ENCODE assay signal across 4 fruit fly cellular contexts in genomic region chr3L:17621451-17621946, dm6.
A peak's percentile ranks its signal among the peaks of the same experiment; 100 is the strongest.
TF ChIP-seq lines count a peak whose summit lies in the region.

Vps60 (minus strand) TSS chr3L:17621625.
anchor (plus strand) TSS chr3L:17621824.

TF ChIP-seq in whole organism, adult, 20 proteins besides CTCF, POLR2A, EP300 and RAD21 (continued from another document):
- peak; percentile 73 for TF ChIP-seq CG14711 (tag; optimal IDR thresholded peaks at IDR 0.05; lab: Kevin White, UChicago)
- TF ChIP-seq pad (GFP tag; optimal IDR thresholded peaks at IDR 0.05; lab: Kevin White, UChicago): peak; percentile 75

TF ChIP-seq in whole organism, embryonic, 481 proteins besides CTCF, POLR2A, EP300 and RAD21 (continued from another document and continues in another):
- TF ChIP-seq pho (GFP tag; optimal IDR thresholded peaks at IDR 0.05; lab: Kevin White, UChicago): peak; percentile 65
- peak; percentile 58 for TF ChIP-seq CG4617 (GFP tag; optimal IDR thresholded peaks at IDR 0.05; lab: Kevin White, UChicago; ENCODE audit: borderline replicate concordance)
- TF ChIP-seq Lpt (GFP tag; optimal IDR thresholded peaks at IDR 0.05; lab: Kevin White, UChicago): no peak
- peak; percentile 97 for TF ChIP-seq trem (tag; optimal IDR thresholded peaks at IDR 0.05; lab: Kevin White, UChicago)
- no peak for TF ChIP-seq wek (GFP tag; optimal IDR thresholded peaks at IDR 0.05; lab: Kevin White, UChicago)
- TF ChIP-seq bbx (GFP tag; IDR thresholded peaks at IDR 0.05; lab: Robert Waterston, UW; ENCODE audit: partially characterized antibody): no peak
- no peak for TF ChIP-seq CG11560 (tag; IDR thresholded peaks at IDR 0.05; lab: Robert Waterston, UW)
- no peak for TF ChIP-seq ranshi (GFP tag; IDR thresholded peaks at IDR 0.05; lab: Robert Waterston, UW)
- no peak for TF ChIP-seq Hr39 (optimal IDR thresholded peaks at IDR 0.05; lab: Kevin White, UChicago)
- peak; percentile 20 for TF ChIP-seq CG9437 (GFP tag; optimal IDR thresholded peaks at IDR 0.05; lab: Kevin White, UChicago)
- no peak for TF ChIP-seq Rx (GFP tag; IDR thresholded peaks at IDR 0.05; lab: Robert Waterston, UW)
- no peak for TF ChIP-seq CG7963 (GFP tag; IDR thresholded peaks at IDR 0.05; lab: Robert Waterston, UW; ENCODE audit: partially characterized antibody)
- no peak for TF ChIP-seq CG32532 (GFP tag; IDR thresholded peaks at IDR 0.05; lab: Robert Waterston, UW)
- peak; percentile 44 for TF ChIP-seq zen (tag; optimal IDR thresholded peaks at IDR 0.05; lab: Kevin White, UChicago)
- TF ChIP-seq ERR (GFP tag; optimal IDR thresholded peaks at IDR 0.05; lab: Kevin White, UChicago): peak; percentile 80
- TF ChIP-seq org-1 (GFP tag; optimal IDR thresholded peaks at IDR 0.05; lab: Kevin White, UChicago): no peak
- TF ChIP-seq corto (GFP tag; optimal IDR thresholded peaks at IDR 0.05; lab: Kevin White, UChicago): no peak
- peak; percentile 33 for TF ChIP-seq Mad (GFP tag; optimal IDR thresholded peaks at IDR 0.05; lab: Kevin White, UChicago)
- TF ChIP-seq mirr (GFP tag; optimal IDR thresholded peaks at IDR 0.05; lab: Kevin White, UChicago): no peak
- TF ChIP-seq cwo (GFP tag; optimal IDR thresholded peaks at IDR 0.05; lab: Kevin White, UChicago): no peak
- TF ChIP-seq dpn (GFP tag; optimal IDR thresholded peaks at IDR 0.05; lab: Kevin White, UChicago): peak; percentile 66 to 76
- TF ChIP-seq pb (GFP tag; optimal IDR thresholded peaks at IDR 0.05; lab: Kevin White, UChicago): no peak
- peak; percentile 61 for TF ChIP-seq CG3995 (GFP tag; optimal IDR thresholded peaks at IDR 0.05; lab: Kevin White, UChicago)
- peak; percentile 14 for TF ChIP-seq bcd (GFP tag; optimal IDR thresholded peaks at IDR 0.05; lab: Kevin White, UChicago)
- TF ChIP-seq HLH54F (GFP tag; optimal IDR thresholded peaks at IDR 0.05; lab: Kevin White, UChicago): peak; percentile 72
- peak; percentile 22 for TF ChIP-seq Sox102F (GFP tag; optimal IDR thresholded peaks at IDR 0.05; lab: Kevin White, UChicago)
- no peak for TF ChIP-seq H15 (GFP tag; IDR thresholded peaks at IDR 0.05; lab: Robert Waterston, UW)
- no peak for TF ChIP-seq CG16813 (GFP tag; IDR thresholded peaks at IDR 0.05; lab: Robert Waterston, UW; ENCODE audit: partially characterized antibody)
- no peak for TF ChIP-seq CG3407 (GFP tag; optimal IDR thresholded peaks at IDR 0.05; lab: Kevin White, UChicago)
- peak; percentile 16 for TF ChIP-seq Hand (GFP tag; optimal IDR thresholded peaks at IDR 0.05; lab: Kevin White, UChicago)
- peak; percentile 49 for TF ChIP-seq CG17186 (GFP tag; optimal IDR thresholded peaks at IDR 0.05; lab: Kevin White, UChicago)
- TF ChIP-seq CG5180 (GFP tag; optimal IDR thresholded peaks at IDR 0.05; lab: Kevin White, UChicago): no peak
- TF ChIP-seq Dref (GFP tag; IDR thresholded peaks at IDR 0.05; lab: Robert Waterston, UW): no peak
- TF ChIP-seq CG8765 (GFP tag; IDR thresholded peaks at IDR 0.05; lab: Robert Waterston, UW): no peak
- TF ChIP-seq pnt (GFP tag; optimal IDR thresholded peaks at IDR 0.05; lab: Kevin White, UChicago): peak; percentile 35
- TF ChIP-seq HmgZ (tag; optimal IDR thresholded peaks at IDR 0.05; lab: Kevin White, UChicago): peak; percentile 77
- peak in 1 of 2 experiments; percentile 1 for TF ChIP-seq bsh (GFP tag; optimal IDR thresholded peaks at IDR 0.05; lab: Kevin White, UChicago)
- peak; percentile 70 for TF ChIP-seq CG1792 (GFP tag; optimal IDR thresholded peaks at IDR 0.05; lab: Kevin White, UChicago)
- no peak for TF ChIP-seq B-H1 (GFP tag; IDR thresholded peaks at IDR 0.05; lab: Robert Waterston, UW)
- no peak; the same call in 1 of the 2 replicates for TF ChIP-seq lmd (GFP tag; IDR thresholded peaks at IDR 0.05; lab: Robert Waterston, UW)
- peak; percentile 65 for TF ChIP-seq repo (GFP tag; optimal IDR thresholded peaks at IDR 0.05; lab: Kevin White, UChicago)
- TF ChIP-seq wdn (GFP tag; IDR thresholded peaks at IDR 0.05; lab: Robert Waterston, UW): no peak
- TF ChIP-seq Lhr (GFP tag; optimal IDR thresholded peaks at IDR 0.05; lab: Kevin White, UChicago): peak; percentile 74
- TF ChIP-seq CG10565 (GFP tag; optimal IDR thresholded peaks at IDR 0.05; lab: Kevin White, UChicago): no peak

TF ChIP-seq in whole organism, prepupa, 60 proteins besides CTCF, POLR2A, EP300 and RAD21 (continued from another document):
- peak; percentile 58 for TF ChIP-seq Hr39 (GFP tag; optimal IDR thresholded peaks at IDR 0.05; lab: Kevin White, UChicago)
- TF ChIP-seq eg (GFP tag; IDR thresholded peaks at IDR 0.05; lab: Robert Waterston, UW): no peak
- no peak for TF ChIP-seq CG15336 (GFP tag; IDR thresholded peaks at IDR 0.05; lab: Robert Waterston, UW)
- 0 out of 3 replicates have a peak, but pooled peaks have one; percentile 42 for TF ChIP-seq CG6163 (GFP tag; IDR thresholded peaks at IDR 0.05; lab: Robert Waterston, UW)
- TF ChIP-seq CG16779 (tag; optimal IDR thresholded peaks at IDR 0.05; lab: Kevin White, UChicago): no peak
- peak; percentile 69 for TF ChIP-seq Eip75B (GFP tag; optimal IDR thresholded peaks at IDR 0.05; lab: Kevin White, UChicago)
- peak in 1 of 2 experiments; percentile 30 for TF ChIP-seq salr (GFP tag; optimal IDR thresholded peaks at IDR 0.05; lab: Kevin White, UChicago)
- peak; percentile 71 for TF ChIP-seq pdm3 (GFP tag; optimal IDR thresholded peaks at IDR 0.05; lab: Kevin White, UChicago)
- TF ChIP-seq CG4318 (GFP tag; optimal IDR thresholded peaks at IDR 0.05; lab: Kevin White, UChicago): no peak
- peak; percentile 80 for TF ChIP-seq esn (GFP tag; optimal IDR thresholded peaks at IDR 0.05; lab: Kevin White, UChicago)
- peak; percentile 77 for TF ChIP-seq cyc (GFP tag; optimal IDR thresholded peaks at IDR 0.05; lab: Kevin White, UChicago)
- no peak for TF ChIP-seq CG8119 (GFP tag; IDR thresholded peaks at IDR 0.05; lab: Robert Waterston, UW)
- TF ChIP-seq CG8632 (GFP tag; optimal IDR thresholded peaks at IDR 0.05; lab: Kevin White, UChicago): peak; percentile 17
- TF ChIP-seq CG10669 (GFP tag; optimal IDR thresholded peaks at IDR 0.05; lab: Kevin White, UChicago): peak; percentile 20
- peak; percentile 36 for TF ChIP-seq CG34406 (GFP tag; optimal IDR thresholded peaks at IDR 0.05; lab: Kevin White, UChicago)
- peak; percentile 88 for TF ChIP-seq CG6808 (GFP tag; optimal IDR thresholded peaks at IDR 0.05; lab: Kevin White, UChicago)
- TF ChIP-seq CG3919 (GFP tag; optimal IDR thresholded peaks at IDR 0.05; lab: Kevin White, UChicago): peak; percentile 62
- TF ChIP-seq Eip78C (GFP tag; lab: Kevin White, UChicago): peak; percentile 76
- TF ChIP-seq CG7368 (GFP tag; optimal IDR thresholded peaks at IDR 0.05; lab: Kevin White, UChicago): peak; percentile 59
- TF ChIP-seq achi (GFP tag; optimal IDR thresholded peaks at IDR 0.05; lab: Kevin White, UChicago): peak; percentile 93
- no peak for TF ChIP-seq fd85E (GFP tag; optimal IDR thresholded peaks at IDR 0.05; lab: Kevin White, UChicago)
- no peak for TF ChIP-seq dac (GFP tag; optimal IDR thresholded peaks at IDR 0.05; lab: Kevin White, UChicago)
- peak; percentile 72 for TF ChIP-seq vri (GFP tag; optimal IDR thresholded peaks at IDR 0.05; lab: Kevin White, UChicago)
- TF ChIP-seq fd59A (GFP tag; optimal IDR thresholded peaks at IDR 0.05; lab: Kevin White, UChicago): peak; percentile 19
- TF ChIP-seq CG6276 (GFP tag; optimal IDR thresholded peaks at IDR 0.05; lab: Kevin White, UChicago): peak; percentile 54
- TF ChIP-seq CG11762 (GFP tag; optimal IDR thresholded peaks at IDR 0.05; lab: Kevin White, UChicago; ENCODE audit: insufficient read depth): peak; percentile 0
- peak; percentile 87 for TF ChIP-seq Sox14 (GFP tag; optimal IDR thresholded peaks at IDR 0.05; lab: Kevin White, UChicago)
- TF ChIP-seq fkh (GFP tag; optimal IDR thresholded peaks at IDR 0.05; lab: Kevin White, UChicago): peak; percentile 83
- TF ChIP-seq Sox102F (GFP tag; optimal IDR thresholded peaks at IDR 0.05; lab: Kevin White, UChicago): peak; percentile 59
- peak; percentile 39 for TF ChIP-seq Ets21C (GFP tag; optimal IDR thresholded peaks at IDR 0.05; lab: Kevin White, UChicago)
- no peak for TF ChIP-seq Gug (GFP tag; IDR thresholded peaks at IDR 0.05; lab: Robert Waterston, UW)
- TF ChIP-seq CG8319 (GFP tag; optimal IDR thresholded peaks at IDR 0.05; lab: Kevin White, UChicago): peak; percentile 34
- TF ChIP-seq CG6854 (GFP tag; optimal IDR thresholded peaks at IDR 0.05; lab: Kevin White, UChicago): no peak
- TF ChIP-seq Hr4 (GFP tag; optimal IDR thresholded peaks at IDR 0.05; lab: Kevin White, UChicago): peak; percentile 55
- TF ChIP-seq acj6 (GFP tag; optimal IDR thresholded peaks at IDR 0.05; lab: Kevin White, UChicago): peak; percentile 52
- peak; percentile 43 for TF ChIP-seq Ets96B (tag; optimal IDR thresholded peaks at IDR 0.05; lab: Kevin White, UChicago)
- peak; percentile 46 for TF ChIP-seq CG6792 (GFP tag; optimal IDR thresholded peaks at IDR 0.05; lab: Kevin White, UChicago)
- no peak for TF ChIP-seq Sox15 (GFP tag; optimal IDR thresholded peaks at IDR 0.05; lab: Kevin White, UChicago)
- TF ChIP-seq CG11902 (GFP tag; optimal IDR thresholded peaks at IDR 0.05; lab: Kevin White, UChicago): no peak
- peak; percentile 41 for TF ChIP-seq CG3032 (tag; optimal IDR thresholded peaks at IDR 0.05; lab: Kevin White, UChicago)
- no peak for TF ChIP-seq CG9139 (GFP tag; optimal IDR thresholded peaks at IDR 0.05; lab: Kevin White, UChicago)

TF ChIP-seq in whole organism, wandering third instar larva, 38 proteins besides CTCF, POLR2A, EP300 and RAD21 (continued from another document):
- peak; percentile 80 for TF ChIP-seq h (GFP tag; optimal IDR thresholded peaks at IDR 0.05; lab: Kevin White, UChicago)
- no peak for TF ChIP-seq Vsx2 (GFP tag; optimal IDR thresholded peaks at IDR 0.05; lab: Kevin White, UChicago; ENCODE audit: partially characterized antibody)
- TF ChIP-seq foxo (GFP tag; optimal IDR thresholded peaks at IDR 0.05; lab: Kevin White, UChicago): peak in 1 of 2 experiments; percentile 79
- TF ChIP-seq pan (optimal IDR thresholded peaks at IDR 0.05; lab: Kevin White, UChicago): no peak
- TF ChIP-seq tai (GFP tag; optimal IDR thresholded peaks at IDR 0.05; lab: Kevin White, UChicago): peak; percentile 92
- TF ChIP-seq Hr78 (GFP tag; optimal IDR thresholded peaks at IDR 0.05; lab: Kevin White, UChicago): no peak
- peak; percentile 28 for TF ChIP-seq CG9705 (GFP tag; optimal IDR thresholded peaks at IDR 0.05; lab: Kevin White, UChicago)
- TF ChIP-seq br (GFP tag; optimal IDR thresholded peaks at IDR 0.05; lab: Kevin White, UChicago): peak; percentile 75
- TF ChIP-seq brk (GFP tag; optimal IDR thresholded peaks at IDR 0.05; lab: Kevin White, UChicago): peak; percentile 84
- peak; percentile 47 for TF ChIP-seq sage (GFP tag; optimal IDR thresholded peaks at IDR 0.05; lab: Kevin White, UChicago)
- TF ChIP-seq lola (GFP tag; optimal IDR thresholded peaks at IDR 0.05; lab: Kevin White, UChicago): no peak
- no peak for TF ChIP-seq CrebA (GFP tag; optimal IDR thresholded peaks at IDR 0.05; lab: Kevin White, UChicago; ENCODE audit: borderline replicate concordance)
- peak; percentile 60 for TF ChIP-seq Myc (optimal IDR thresholded peaks at IDR 0.05; lab: Kevin White, UChicago)
